Worm (Caenorhabditis elegans) whole organism, young adult: ENCODE measurements around the gene ZK643.5.

Experiments used
- B0336.3 ChIP-seq: fragments of 200-800 bp; sonication (Bioruptor generic); IDR thresholded peaks from 2 replicates; pipeline ENCODE4 v1.3.6; 2022; ENCODE audit warnings: missing genetic modification characterization, missing compliant biosample characterization
- F10E7.11 ChIP-seq: sonication (generic microtip); optimal IDR thresholded peaks from 2 replicates; lab custom pipeline; 2017; ENCODE audit warnings: mild to moderate bottlenecking, missing genetic modification characterization, moderate library complexity, missing compliant biosample characterization
- F37B4.10 ChIP-seq: fragments of 200-800 bp; sonication (Bioruptor generic); IDR thresholded peaks from 2 replicates; pipeline ENCODE4 v1.3.6; 2022; ENCODE audit warnings: missing genetic modification characterization, missing compliant biosample characterization
- F49E8.2 ChIP-seq: sonication (generic microtip); optimal IDR thresholded peaks from 3 replicates; lab custom pipeline; 2017; ENCODE audit warnings: missing genetic modification characterization, mild to moderate bottlenecking, missing compliant biosample characterization, antibody characterized with exemption, moderate library complexity; ENCODE audit not compliant: insufficient read depth
- F52B5.7 ChIP-seq: sonication (generic microtip); optimal IDR thresholded peaks from 2 replicates; lab custom pipeline; 2016; ENCODE audit warnings: mild to moderate bottlenecking, missing genetic modification characterization, missing compliant biosample characterization
- F55B11.4 ChIP-seq: sonication (generic microtip); optimal IDR thresholded peaks from 2 replicates; lab custom pipeline; 2016; ENCODE audit warnings: missing compliant biosample characterization, missing genetic modification characterization, borderline replicate concordance; ENCODE audit not compliant: insufficient read depth
- T07F8.4 ChIP-seq: sonication (generic microtip); optimal IDR thresholded peaks from 2 replicates; lab custom pipeline; 2016; ENCODE audit warnings: mild to moderate bottlenecking, missing genetic modification characterization, moderate library complexity, missing compliant biosample characterization
- T26A5.8 ChIP-seq: sonication (generic microtip); optimal IDR thresholded peaks from 2 replicates; lab custom pipeline; 2016; ENCODE audit warnings: missing genetic modification characterization, missing compliant biosample characterization
- Y53G8AR.9 ChIP-seq: fragments of 200-800 bp; sonication (Bioruptor generic); conservative IDR thresholded peaks from 2 replicates; pipeline ENCODE4 v1.3.6; 2022; ENCODE audit warnings: missing genetic modification reagents, missing genetic modification characterization, missing compliant biosample characterization
- Y56A3A.18 ChIP-seq: fragments of 200-800 bp; sonication (Bioruptor generic); IDR thresholded peaks from 2 replicates; pipeline ENCODE4 v1.3.6; 2022; ENCODE audit warnings: missing genetic modification reagents, missing genetic modification characterization, missing compliant biosample characterization
- Y79H2A.3 ChIP-seq: fragments of 200-800 bp; sonication (Bioruptor generic); conservative IDR thresholded peaks from 2 replicates; pipeline ENCODE4 v1.3.6; 2022; ENCODE audit warnings: missing genetic modification reagents, missing genetic modification characterization, missing compliant biosample characterization
- Y95B8A.8 ChIP-seq: fragments of 200-800 bp; sonication (Bioruptor generic); IDR thresholded peaks from 2 replicates; pipeline ENCODE4 v1.3.6; 2022; ENCODE audit warnings: missing genetic modification reagents, missing genetic modification characterization, missing compliant biosample characterization
- ama-1 ChIP-seq, 3 experiments: fragments of 150-350 bp in 1 of 3; sonication (generic microtip) in 2 of 3; optimal IDR thresholded peaks; 2 replicates each; lab custom pipeline; 2014 to 2018; ENCODE audit warnings: missing biosample characterization in 2 of 3, missing genetic modification characterization in 2 of 3, missing genetic modification reagents in 2 of 3
- cebp-1 ChIP-seq, 2 experiments: fragments of 200-800 bp in 1 of 2; sonication (Bioruptor generic) in 1 of 2; sonication (generic microtip) in 1 of 2; IDR thresholded peaks in 1 of 2; optimal IDR thresholded peaks in 1 of 2; 2 replicates each; pipeline versions ENCODE4 v1.3.6 to Lab custom; 2017 to 2022; ENCODE audit warnings: missing compliant biosample characterization in 2 of 2, missing genetic modification characterization in 2 of 2, mild to moderate bottlenecking in 1 of 2, missing genetic modification reagents in 1 of 2, moderate library complexity in 1 of 2
- cebp-2 ChIP-seq: fragments of 200-800 bp; sonication (Bioruptor generic); IDR thresholded peaks from 2 replicates; pipeline ENCODE4 v1.3.6; 2022; ENCODE audit warnings: missing genetic modification characterization, missing compliant biosample characterization
- ceh-58 ChIP-seq: fragments of 200-800 bp; sonication (Bioruptor generic); IDR thresholded peaks from 2 replicates; pipeline ENCODE4 v1.3.6; 2022; ENCODE audit warnings: missing genetic modification characterization, missing compliant biosample characterization
- ceh-79 ChIP-seq: sonication (generic microtip); optimal IDR thresholded peaks from 2 replicates; lab custom pipeline; 2017; ENCODE audit warnings: mild to moderate bottlenecking, missing genetic modification characterization, missing compliant biosample characterization
- ceh-91 ChIP-seq: fragments of 200-800 bp; sonication (Bioruptor generic); IDR thresholded peaks from 2 replicates; pipeline ENCODE4 v1.3.6; 2022; ENCODE audit warnings: missing genetic modification reagents, missing genetic modification characterization, missing compliant biosample characterization
- die-1 ChIP-seq: sonication (generic microtip); optimal IDR thresholded peaks from 2 replicates; lab custom pipeline; 2016; ENCODE audit warnings: missing genotype, mild to moderate bottlenecking, missing genetic modification characterization, missing compliant biosample characterization
- dpff-1 ChIP-seq: sonication (generic microtip); optimal IDR thresholded peaks from 2 replicates; lab custom pipeline; 2017; ENCODE audit warnings: mild to moderate bottlenecking, missing genetic modification characterization, missing compliant biosample characterization
- dpl-1 ChIP-seq: fragments of 150-350 bp; optimal IDR thresholded peaks from 2 replicates; lab custom pipeline; 2014; ENCODE audit warnings: missing biosample characterization, missing genetic modification reagents, missing genetic modification characterization
- gei-17 ChIP-seq: fragments of 200-800 bp; sonication (Bioruptor generic); optimal IDR thresholded peaks from 2 replicates; lab custom pipeline; 2018; ENCODE audit warnings: mild to moderate bottlenecking, missing genetic modification characterization, missing compliant biosample characterization
- him-1 ChIP-seq: sonication (generic microtip); optimal IDR thresholded peaks from 2 replicates; lab custom pipeline; 2016; ENCODE audit warnings: missing genotype, missing genetic modification reagents, missing genetic modification characterization, missing compliant biosample characterization
- hlh-26 ChIP-seq: fragments of 200-800 bp; sonication (Bioruptor generic); conservative IDR thresholded peaks from 2 replicates; pipeline ENCODE4 v1.3.6; 2022; ENCODE audit warnings: missing genetic modification reagents, missing genetic modification characterization, missing compliant biosample characterization
- hmg-1.2 ChIP-seq: fragments of 200-800 bp; sonication (Bioruptor generic); IDR thresholded peaks from 2 replicates; pipeline ENCODE4 v1.3.6; 2022; ENCODE audit warnings: missing genetic modification reagents, missing genetic modification characterization, missing compliant biosample characterization
- hmg-20 ChIP-seq: fragments of 200-800 bp; sonication (Bioruptor generic); IDR thresholded peaks from 2 replicates; pipeline ENCODE4 v1.3.6; 2022; ENCODE audit warnings: missing genetic modification reagents, missing genetic modification characterization, missing compliant biosample characterization
- hrde-1 ChIP-seq: sonication (generic microtip); optimal IDR thresholded peaks from 2 replicates; lab custom pipeline; 2016; ENCODE audit warnings: missing genetic modification characterization, mild to moderate bottlenecking, missing compliant biosample characterization, moderate library complexity, missing genotype, missing genetic modification reagents, borderline replicate concordance
- hsf-1 ChIP-seq: fragments of 200-800 bp; sonication (Bioruptor generic); IDR thresholded peaks from 2 replicates; pipeline ENCODE4 v1.3.6; 2022; ENCODE audit warnings: missing genetic modification reagents, missing genetic modification characterization, missing compliant biosample characterization
- let-526 ChIP-seq: fragments of 200-800 bp; sonication (Bioruptor generic); IDR thresholded peaks from 2 replicates; pipeline ENCODE4 v1.3.6; 2022; ENCODE audit warnings: missing genetic modification reagents, missing genetic modification characterization, missing compliant biosample characterization
- let-607 ChIP-seq, 2 experiments: fragments of 200-800 bp in 1 of 2; sonication (Bioruptor generic) in 1 of 2; sonication (generic microtip) in 1 of 2; optimal IDR thresholded peaks; 2 replicates each; lab custom pipeline; 2016 to 2018; ENCODE audit warnings: mild to moderate bottlenecking in 2 of 2, missing compliant biosample characterization in 2 of 2, missing genetic modification characterization in 2 of 2, moderate library complexity in 2 of 2, missing genotype in 1 of 2
- madf-8 ChIP-seq: fragments of 200-800 bp; sonication (Bioruptor generic); conservative IDR thresholded peaks from 2 replicates; pipeline ENCODE4 v1.3.6; 2022; ENCODE audit warnings: missing genetic modification reagents, missing genetic modification characterization, missing compliant biosample characterization
- mes-4 ChIP-seq: sonication (generic microtip); optimal IDR thresholded peaks from 2 replicates; lab custom pipeline; 2016; ENCODE audit warnings: missing genotype, missing genetic modification characterization, missing compliant biosample characterization
- nfya-1 ChIP-seq: sonication (generic microtip); optimal IDR thresholded peaks from 2 replicates; lab custom pipeline; 2017; ENCODE audit warnings: antibody characterized with exemption, missing compliant biosample characterization, missing genetic modification characterization, borderline replicate concordance; ENCODE audit not compliant: insufficient read depth
- nhr-179 ChIP-seq: sonication (generic microtip); optimal IDR thresholded peaks from 2 replicates; lab custom pipeline; 2016; ENCODE audit warnings: mild to moderate bottlenecking, missing genetic modification characterization, missing compliant biosample characterization
- sea-2 ChIP-seq: fragments of 200-800 bp; sonication (Bioruptor generic); IDR thresholded peaks from 2 replicates; pipeline ENCODE4 v1.3.6; 2022; ENCODE audit warnings: missing genetic modification characterization, missing compliant biosample characterization
- snpc-4 ChIP-seq, 5 experiments: fragments of 150-350 bp in 1 of 5; sonication (generic microtip) in 4 of 5; optimal IDR thresholded peaks; 2 replicates each; lab custom pipeline; 2014 to 2018; ENCODE audit warnings: missing genetic modification characterization in 5 of 5, missing biosample characterization in 3 of 5, antibody characterized with exemption in 2 of 5, mild to moderate bottlenecking in 2 of 5, missing compliant biosample characterization in 2 of 5, missing genotype in 2 of 5, moderate library complexity in 2 of 5, missing genetic modification reagents in 1 of 5
- somi-1 ChIP-seq: fragments of 200-800 bp; sonication (Bioruptor generic); optimal IDR thresholded peaks from 2 replicates; lab custom pipeline; 2018; ENCODE audit warnings: mild to moderate bottlenecking, missing genetic modification characterization, missing compliant biosample characterization
- tbx-9 ChIP-seq: sonication (generic microtip); optimal IDR thresholded peaks from 2 replicates; lab custom pipeline; 2016; ENCODE audit warnings: borderline replicate concordance, missing genetic modification characterization, inconsistent platforms, missing compliant biosample characterization
- tlf-1 ChIP-seq: fragments of 200-800 bp; sonication (Bioruptor generic); optimal IDR thresholded peaks from 2 replicates; lab custom pipeline; 2018; ENCODE audit warnings: mild to moderate bottlenecking, missing genetic modification characterization, missing compliant biosample characterization
- unc-130 ChIP-seq: sonication (generic microtip); optimal IDR thresholded peaks from 2 replicates; lab custom pipeline; 2016; ENCODE audit warnings: missing genetic modification reagents, missing genetic modification characterization, missing compliant biosample characterization
- zfh-2 ChIP-seq: fragments of 200-800 bp; sonication (Bioruptor generic); conservative IDR thresholded peaks from 2 replicates; pipeline ENCODE4 v1.3.6; 2022; ENCODE audit warnings: missing genetic modification reagents, missing genetic modification characterization, missing compliant biosample characterization

ZK643.5 gene

ce11 chrIII:8956146-8956646, at the start of gene ZK643.5, which contains the start of gene ZK643.2 (continued):
- TF ChIP-seq ceh-91 (GFP tag; lab: Robert Waterston, UW) (no peak), Y79H2A.3 (GFP tag; lab: Robert Waterston, UW) (no peak), madf-8 (GFP tag; lab: Robert Waterston, UW) (peak; percentile 51), T26A5.8 (tag; lab: Kevin White, UChicago) (no peak), let-607 (tag; optimal IDR thresholded peaks at IDR 0.05; lab: Kevin White, UChicago) (no peak), hmg-20 (GFP tag; lab: Robert Waterston, UW) (no peak), F49E8.2 (tag; lab: Kevin White, UChicago) (no peak), somi-1 (GFP tag; lab: Kevin White, UChicago) (no peak)

DNA sequence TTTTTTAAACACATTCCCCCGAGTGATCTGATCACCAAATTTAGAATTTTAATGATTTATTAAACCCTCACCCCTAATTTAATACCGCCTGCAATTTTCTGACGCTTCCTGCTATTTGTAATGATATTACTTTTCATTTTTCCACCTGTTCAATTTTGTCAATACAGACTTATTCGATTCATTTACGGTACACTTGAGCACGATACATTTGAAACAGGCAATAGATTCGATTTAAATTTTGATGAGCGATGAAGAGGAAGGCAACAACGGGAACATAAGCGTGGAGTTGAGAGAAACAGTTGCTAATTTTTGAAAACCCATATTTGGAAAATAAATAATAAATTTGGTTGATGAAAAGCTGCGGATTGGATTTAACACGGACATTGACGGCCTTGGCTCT, 48.7 kb upstream of the ZK643.5 start:
- 0 out of 2 replicates have a peak, but pooled peaks have one; percentile 47 for TF ChIP-seq Y53G8AR.9 (GFP tag; lab: Robert Waterston, UW)
- no peak for TF ChIP-seq zfh-2 (GFP tag; lab: Robert Waterston, UW)
- TF ChIP-seq F49E8.2 (tag; lab: Kevin White, UChicago): peak; percentile 23
- no peak for TF ChIP-seq T07F8.4 (tag; lab: Kevin White, UChicago)
- no peak for TF ChIP-seq hmg-20 (GFP tag; lab: Robert Waterston, UW)
- TF ChIP-seq cebp-2 (GFP tag; lab: Robert Waterston, UW): no peak
- TF ChIP-seq Y56A3A.18 (GFP tag; lab: Robert Waterston, UW): no peak
- peak; percentile 20 for TF ChIP-seq tlf-1 (GFP tag; lab: Kevin White, UChicago)
- no peak for TF ChIP-seq gei-17 (GFP tag; lab: Kevin White, UChicago)
- no peak for TF ChIP-seq ama-1 (optimal IDR thresholded peaks at IDR 0.05; lab: Kevin White, UChicago)
- TF ChIP-seq ama-1 (GFP tag; optimal IDR thresholded peaks at IDR 0.05; lab: Kevin White, UChicago): peak in 1 of 2 experiments; percentile 44
- no peak for TF ChIP-seq hlh-26 (GFP tag; lab: Robert Waterston, UW)
- TF ChIP-seq dpff-1 (tag; lab: Kevin White, UChicago): no peak
- no peak for TF ChIP-seq tbx-9 (tag; lab: Kevin White, UChicago)
- TF ChIP-seq hmg-1.2 (GFP tag; lab: Robert Waterston, UW): peak; percentile 26; the same call in 1 of the 2 replicates
- TF ChIP-seq die-1 (tag; lab: Kevin White, UChicago): peak; percentile 12
- TF ChIP-seq snpc-4 (GFP tag; optimal IDR thresholded peaks at IDR 0.05; lab: Kevin White, UChicago): no peak
- no peak for TF ChIP-seq snpc-4 (tag; optimal IDR thresholded peaks at IDR 0.05; lab: Kevin White, UChicago)
- TF ChIP-seq ceh-58 (GFP tag; lab: Robert Waterston, UW): 0 out of 2 replicates have a peak, but pooled peaks have one; percentile 76
- no peak; the same call in 1 of the 2 replicates for TF ChIP-seq madf-8 (GFP tag; lab: Robert Waterston, UW)
- TF ChIP-seq T26A5.8 (tag; lab: Kevin White, UChicago): no peak
- peak; percentile 63; the same call in 1 of the 2 replicates for TF ChIP-seq Y79H2A.3 (GFP tag; lab: Robert Waterston, UW)
- TF ChIP-seq dpl-1: no peak
- TF ChIP-seq B0336.3 (GFP tag; lab: Robert Waterston, UW): peak; percentile 59; the same call in 1 of the 2 replicates
- TF ChIP-seq F10E7.11 (tag; lab: Kevin White, UChicago): no peak
- TF ChIP-seq hrde-1: peak; percentile 59
- no peak for TF ChIP-seq F37B4.10 (GFP tag; lab: Robert Waterston, UW)
- TF ChIP-seq F52B5.7 (tag; lab: Kevin White, UChicago): peak; percentile 9
- TF ChIP-seq mes-4 (tag; lab: Kevin White, UChicago): no peak
- no peak for TF ChIP-seq ceh-79 (tag; lab: Kevin White, UChicago)
- TF ChIP-seq Y95B8A.8 (GFP tag; lab: Robert Waterston, UW): peak; percentile 74; the same call in 1 of the 2 replicates
- no peak for TF ChIP-seq sea-2 (GFP tag; lab: Robert Waterston, UW)
- peak; percentile 41 for TF ChIP-seq him-1
- peak; percentile 5; the same call in 1 of the 2 replicates for TF ChIP-seq hsf-1
- TF ChIP-seq F55B11.4 (tag; lab: Kevin White, UChicago): no peak
- TF ChIP-seq nhr-179 (tag; lab: Kevin White, UChicago): no peak
- no peak for TF ChIP-seq let-526 (GFP tag; lab: Robert Waterston, UW)
- no peak for TF ChIP-seq nfya-1 (tag; lab: Kevin White, UChicago)
- TF ChIP-seq cebp-1 (GFP tag; IDR thresholded peaks at IDR 0.05; lab: Robert Waterston, UW): no peak
- TF ChIP-seq cebp-1 (tag; optimal IDR thresholded peaks at IDR 0.05; lab: Kevin White, UChicago): peak; percentile 29
- TF ChIP-seq unc-130 (GFP tag; lab: Kevin White, UChicago): peak; percentile 8
